Fruit fly (Drosophila melanogaster) Kc167 (cell line): ENCODE data around the gene Sec10.

Experiments used
- Myc ChIP-seq: fragments of >200 bp; optimal IDR thresholded peaks from 2 replicates; lab custom pipeline; 2017; ENCODE audit warnings: missing external identifiers
- Sin3A ChIP-seq: fragments of >200 bp; optimal IDR thresholded peaks from 2 replicates; lab custom pipeline; 2018; ENCODE audit warnings: missing external identifiers
- h ChIP-seq: fragments of >200 bp; optimal IDR thresholded peaks from 3 replicates; lab custom pipeline; 2018; ENCODE audit warnings: missing external identifiers
- insv ChIP-seq: fragments of >200 bp; optimal IDR thresholded peaks from 3 replicates; lab custom pipeline; 2018; ENCODE audit warnings: missing external identifiers
- psq ChIP-seq: fragments of >200 bp; optimal IDR thresholded peaks from 2 replicates; lab custom pipeline; 2017; ENCODE audit warnings: missing external identifiers
- ttk ChIP-seq: sonication (Bioruptor generic); optimal IDR thresholded peaks from 2 replicates; lab custom pipeline; 2017; ENCODE audit warnings: missing external identifiers

Sec10 gene

DNA sequence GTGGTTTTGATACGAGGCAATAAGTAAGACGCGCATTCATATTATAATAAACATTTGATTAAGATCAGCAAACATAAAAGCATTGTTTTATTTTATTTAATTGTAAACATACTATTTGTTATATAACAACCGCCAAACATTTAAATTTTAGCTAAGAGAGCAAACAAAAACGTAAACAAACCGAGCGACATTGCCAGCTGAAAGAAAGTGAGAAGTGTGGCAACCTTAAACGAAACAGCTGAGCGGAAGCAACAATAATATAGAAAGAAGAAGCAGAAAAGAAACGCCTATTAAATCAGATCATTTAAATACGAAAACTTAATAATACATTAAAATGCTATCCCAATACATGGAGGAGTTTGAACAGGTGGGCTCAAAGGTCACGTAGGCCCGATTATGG lies at the start of gene Sec10:
TSS of gene Sec10 (plus strand) at position 252 of the 400 bp plus-strand sequence.
- TF ChIP-seq Sin3A (lab: Kevin White, UChicago) (no peak), Myc (lab: Kevin White, UChicago) (no peak), ttk (no peak), insv (lab: Kevin White, UChicago) (no peak), h (lab: Kevin White, UChicago) (no peak), psq (lab: Kevin White, UChicago) (no peak)

DNA sequence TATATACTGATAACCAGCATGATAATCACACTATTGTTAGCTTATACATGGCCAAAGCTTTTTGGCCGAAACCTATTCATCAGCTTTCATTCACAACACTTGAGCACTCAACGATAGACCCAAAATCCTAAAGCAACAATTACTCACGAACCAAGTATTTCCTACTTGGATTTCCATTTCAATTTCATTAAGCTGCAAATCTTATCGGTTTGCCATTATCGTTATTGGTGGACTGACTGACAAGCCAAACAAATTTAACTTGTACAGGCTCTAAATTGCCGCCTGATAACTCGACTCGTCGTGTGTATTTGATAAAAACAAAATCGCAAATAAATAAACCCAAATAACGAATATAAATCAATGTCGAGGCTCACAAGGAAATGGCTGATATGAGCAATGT lies 49.7 kb upstream of the Sec10 start:
- TF ChIP-seq h (lab: Kevin White, UChicago) (no peak), psq (lab: Kevin White, UChicago) (no peak)

DNA sequence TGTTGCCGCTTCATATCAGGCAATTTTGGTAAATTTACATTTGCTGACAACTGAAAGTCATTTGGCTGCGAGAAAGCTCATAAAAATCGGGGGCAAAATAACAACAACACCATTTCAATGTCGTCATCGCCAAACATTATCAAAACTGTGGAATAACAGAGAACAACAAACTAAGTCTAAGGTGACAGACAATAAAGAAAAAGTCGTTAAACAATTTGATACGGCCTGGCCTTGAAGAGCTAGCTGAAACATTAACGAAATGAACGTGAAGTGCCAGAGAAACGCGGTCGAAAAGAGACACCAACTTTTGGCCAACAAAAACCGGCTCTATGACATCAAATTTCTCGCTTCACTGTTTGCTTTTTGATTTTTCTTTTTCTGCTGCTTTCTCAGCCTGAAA lies 44.5 kb upstream of the Sec10 start:
- TF ChIP-seq Sin3A (lab: Kevin White, UChicago) (no peak), ttk (no peak), Myc (lab: Kevin White, UChicago) (no peak), psq (lab: Kevin White, UChicago) (no peak), insv (lab: Kevin White, UChicago) (no peak), h (lab: Kevin White, UChicago) (no peak)

DNA sequence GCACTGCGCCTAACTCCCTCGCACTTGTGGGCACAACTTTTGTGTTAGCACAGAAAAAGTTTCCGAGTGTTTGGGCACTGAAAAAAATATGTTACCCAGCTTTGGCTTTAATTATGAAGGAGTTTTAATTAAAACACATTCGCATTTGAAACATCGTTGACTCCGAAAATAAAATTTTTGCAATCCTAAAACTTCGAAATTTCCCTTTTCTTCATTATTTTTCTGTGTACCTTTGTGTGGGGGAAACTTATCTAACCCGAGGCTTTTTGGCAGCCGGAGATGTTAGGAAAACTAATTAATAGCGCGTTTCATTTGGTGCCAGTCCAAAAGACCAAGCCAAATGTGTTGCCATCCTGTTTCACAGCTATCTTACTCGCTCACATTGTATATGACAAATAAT lies 43.0 kb upstream of the Sec10 start:
- no peak for TF ChIP-seq Sin3A (lab: Kevin White, UChicago)
- TF ChIP-seq psq (lab: Kevin White, UChicago) = no peak
- TF ChIP-seq ttk = no peak
- no peak for TF ChIP-seq h (lab: Kevin White, UChicago)
- no peak for TF ChIP-seq insv (lab: Kevin White, UChicago)
- no peak for TF ChIP-seq Myc (lab: Kevin White, UChicago)

DNA sequence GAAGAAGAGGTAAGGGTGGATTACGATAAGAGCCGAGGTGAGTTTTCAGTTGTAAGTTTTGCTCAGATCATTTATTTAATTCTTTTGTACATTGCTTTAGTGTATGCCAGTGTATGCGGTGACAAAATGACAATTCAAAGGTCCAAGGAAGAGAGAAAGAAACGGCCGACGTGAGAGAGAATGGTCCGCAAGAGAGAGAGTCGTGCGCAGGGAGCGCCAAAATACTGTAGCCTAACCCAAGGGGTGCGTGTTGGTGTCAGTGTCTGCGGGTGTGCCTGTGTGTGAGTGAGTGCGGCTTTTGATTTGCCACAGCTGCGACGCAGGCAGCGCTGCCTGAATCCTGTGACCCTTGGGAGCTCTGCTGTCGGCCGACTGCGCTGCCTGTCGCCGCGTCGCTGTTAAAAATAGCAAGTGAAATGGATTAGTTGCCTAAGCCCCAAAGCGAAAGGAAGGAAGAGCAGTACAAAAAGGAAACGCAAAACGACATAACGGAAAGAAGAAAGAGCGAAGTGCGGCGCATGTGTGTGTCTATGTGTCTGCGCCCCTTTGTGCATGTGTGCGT lies 42.0 kb upstream of the Sec10 start:
- TF ChIP-seq psq (lab: Kevin White, UChicago) (no peak), h (lab: Kevin White, UChicago) (no peak), insv (lab: Kevin White, UChicago) (no peak), ttk (no peak)

DNA sequence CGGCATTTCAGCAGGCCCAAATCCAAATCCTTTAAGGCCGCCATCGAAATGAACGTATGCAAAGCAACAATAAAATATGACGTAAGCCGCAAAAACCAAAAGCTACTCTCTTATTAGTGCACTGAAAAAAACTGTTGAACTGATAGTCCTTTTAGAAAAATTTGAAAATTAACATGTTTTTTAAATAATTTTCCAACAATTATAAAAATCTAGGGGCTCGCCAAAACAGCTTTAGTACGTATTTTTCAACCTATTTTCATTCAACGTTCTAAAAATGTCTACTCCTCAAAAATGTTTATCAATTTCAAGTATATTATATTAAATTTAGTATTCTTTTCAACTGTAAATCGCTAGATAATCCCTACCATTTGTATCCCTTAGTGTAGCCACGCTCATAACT lies 41.2 kb upstream of the Sec10 start:
- TF ChIP-seq psq (lab: Kevin White, UChicago) (no peak), insv (lab: Kevin White, UChicago) (no peak)

DNA sequence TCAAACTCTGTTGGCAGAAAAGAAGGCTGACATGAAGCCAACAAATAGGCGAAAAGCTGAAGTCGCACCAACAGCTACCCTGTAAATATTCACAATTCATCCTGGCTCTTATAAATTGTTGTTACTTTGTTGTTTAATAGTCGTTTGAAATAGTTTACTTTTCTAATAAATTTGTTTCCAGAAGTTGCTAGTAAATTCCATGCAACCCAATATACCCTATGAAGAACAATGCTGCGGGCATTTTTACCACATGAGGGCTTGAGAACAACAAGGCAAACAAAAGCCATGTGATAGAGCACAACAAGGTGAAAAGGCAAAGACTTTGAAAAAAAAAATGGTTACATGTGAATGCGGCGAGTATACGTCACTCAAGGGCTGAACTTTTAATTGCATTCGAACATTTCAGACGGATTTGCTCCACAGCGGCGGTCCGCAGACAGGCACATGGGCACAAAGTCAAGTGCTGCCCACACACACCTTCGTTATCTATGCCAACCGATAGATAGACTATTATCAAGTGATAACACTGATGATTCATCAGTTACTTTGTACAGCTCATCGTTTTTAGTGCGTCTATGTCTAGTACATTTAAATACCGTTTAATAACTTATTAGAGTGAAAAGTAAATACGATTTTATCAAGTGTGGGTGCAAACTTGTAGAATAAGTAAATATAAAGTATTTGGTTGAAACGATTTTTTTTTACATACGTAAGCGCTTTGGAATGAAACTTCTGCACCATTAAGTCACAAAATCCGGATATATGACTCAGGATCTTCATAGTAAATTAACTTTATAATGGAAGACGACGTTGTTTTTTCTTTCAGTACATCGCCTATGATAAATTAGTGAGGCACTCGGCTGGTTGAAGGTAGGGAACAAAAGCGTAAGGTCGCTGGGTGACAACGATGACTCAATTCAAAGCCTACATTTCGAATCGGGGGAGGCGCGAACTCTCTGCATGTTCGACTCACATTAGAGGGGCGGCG lies 35.3 kb upstream of the Sec10 start:
- TF ChIP-seq Myc (lab: Kevin White, UChicago) (no peak), psq (lab: Kevin White, UChicago) (no peak), ttk (no peak), insv (lab: Kevin White, UChicago) (no peak), Sin3A (lab: Kevin White, UChicago) (no peak), h (lab: Kevin White, UChicago) (no peak)

DNA sequence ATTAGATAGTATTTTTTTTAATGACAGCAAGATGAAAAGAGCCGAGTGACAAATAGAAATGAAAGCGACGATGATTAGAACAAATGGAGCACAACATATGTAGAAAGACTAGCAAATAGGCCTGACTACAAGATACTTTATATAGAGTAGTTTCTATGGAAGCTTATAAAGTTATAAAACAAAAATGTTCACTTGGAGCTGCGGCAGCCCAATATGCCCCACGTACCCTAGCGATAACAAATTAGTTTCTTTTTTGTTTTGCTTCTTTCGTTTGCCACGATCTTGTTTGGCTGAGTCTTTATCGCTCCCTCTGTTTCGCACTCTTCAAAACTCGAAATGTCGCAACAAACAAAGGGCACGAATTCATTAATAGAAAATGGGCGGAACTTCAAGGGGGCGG lies 33.9 kb upstream of the Sec10 start:
- TF ChIP-seq insv (lab: Kevin White, UChicago) (no peak), h (lab: Kevin White, UChicago) (no peak), psq (lab: Kevin White, UChicago) (no peak), ttk (no peak), Myc (lab: Kevin White, UChicago) (no peak), Sin3A (lab: Kevin White, UChicago) (no peak)

DNA sequence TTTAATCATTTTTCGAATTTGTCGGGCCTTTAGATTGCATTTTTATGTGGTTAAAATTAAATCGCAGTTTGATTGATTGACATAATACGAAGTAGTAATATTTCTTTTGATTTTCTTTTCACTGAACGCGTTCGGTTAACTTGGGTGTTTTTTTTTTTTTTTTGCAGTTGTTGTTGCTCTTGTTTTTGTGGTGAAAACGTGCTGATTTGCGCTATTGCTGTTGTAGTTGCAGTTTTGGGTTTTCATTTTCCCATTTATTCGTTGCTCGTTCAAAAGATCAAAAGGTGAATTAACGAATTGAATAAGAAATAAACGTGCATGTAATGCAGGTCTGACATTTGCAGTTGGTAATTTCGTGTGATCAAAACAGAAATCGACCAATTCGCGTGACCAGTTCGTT lies 33.2 kb upstream of the Sec10 start:
- no peak for TF ChIP-seq h (lab: Kevin White, UChicago)
- no peak for TF ChIP-seq Sin3A (lab: Kevin White, UChicago)
- no peak for TF ChIP-seq Myc (lab: Kevin White, UChicago)
- TF ChIP-seq ttk = no peak
- TF ChIP-seq insv (lab: Kevin White, UChicago) = no peak
- no peak for TF ChIP-seq psq (lab: Kevin White, UChicago)

DNA sequence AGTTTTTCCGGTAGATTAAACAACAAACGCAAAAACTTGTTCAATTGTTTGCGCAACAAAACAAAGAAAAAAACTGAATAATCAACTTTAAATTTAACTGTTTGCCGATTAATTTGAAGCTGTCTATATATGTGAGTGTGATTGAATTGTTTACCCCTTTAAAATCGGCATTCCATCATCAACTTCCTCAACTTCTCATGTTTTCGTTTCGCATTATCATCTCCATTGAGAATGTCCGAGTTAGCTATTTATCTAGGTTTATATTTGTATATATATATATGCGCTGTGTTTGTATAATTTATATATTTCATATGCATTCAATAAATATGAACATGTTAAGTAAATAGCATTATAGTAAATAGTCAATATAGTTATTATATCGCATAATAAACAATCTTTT lies 32.2 kb upstream of the Sec10 start:
- no peak for TF ChIP-seq insv (lab: Kevin White, UChicago)
- TF ChIP-seq Myc (lab: Kevin White, UChicago) = no peak
- TF ChIP-seq h (lab: Kevin White, UChicago) = no peak
- TF ChIP-seq Sin3A (lab: Kevin White, UChicago) = no peak
- TF ChIP-seq ttk = no peak
- no peak for TF ChIP-seq psq (lab: Kevin White, UChicago)

DNA sequence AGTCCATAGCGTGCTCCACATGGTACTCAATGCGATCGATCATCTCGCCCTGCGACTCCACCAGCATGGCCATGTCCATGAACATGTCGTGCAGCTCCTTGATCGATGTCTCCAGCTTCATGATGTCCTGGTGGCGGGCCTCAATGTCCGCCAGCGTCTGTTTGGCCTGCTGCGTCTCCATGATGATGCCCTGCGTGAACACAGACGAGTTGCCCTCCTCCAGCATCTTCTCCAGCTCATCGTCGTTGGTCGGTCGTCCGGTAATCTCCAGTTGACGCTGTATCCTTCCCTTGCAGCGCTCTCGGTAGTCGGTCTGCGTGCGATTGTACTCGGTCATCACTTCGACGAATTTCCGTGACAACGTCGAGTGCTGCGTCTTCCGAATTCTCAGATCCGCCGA lies 30.9 kb upstream of the Sec10 start:
- TF ChIP-seq Myc (lab: Kevin White, UChicago) (no peak), Sin3A (lab: Kevin White, UChicago) (no peak)
